Worm (Caenorhabditis elegans) whole organism, young adult: ENCODE data around the gene F52E4.5.
A peak's percentile ranks its signal among the peaks of the same experiment; 100 is the strongest.

Source experiments
- B0035.1 ChIP-seq: sonication (generic microtip); optimal IDR thresholded peaks from 2 replicates; lab custom pipeline; 2016; ENCODE audit warnings: missing genetic modification characterization, mild to moderate bottlenecking, missing compliant biosample characterization, missing genotype, missing genetic modification reagents
- B0336.3 ChIP-seq: fragments of 200-800 bp; sonication (Bioruptor generic); IDR thresholded peaks from 2 replicates; pipeline ENCODE4 v1.3.6; 2022; ENCODE audit warnings: missing genetic modification characterization, missing compliant biosample characterization
- C06A6.2 ChIP-seq: fragments of 200-800 bp; sonication (Bioruptor generic); conservative IDR thresholded peaks from 2 replicates; pipeline ENCODE4 v1.3.6; 2022; ENCODE audit warnings: missing genetic modification characterization, missing compliant biosample characterization
- F39B2.1 ChIP-seq: fragments of 200-800 bp; sonication (Bioruptor generic); IDR thresholded peaks from 2 replicates; pipeline ENCODE4 v1.3.6; 2022; ENCODE audit warnings: missing genetic modification reagents, missing genetic modification characterization, missing compliant biosample characterization
- F49E8.2 ChIP-seq: sonication (generic microtip); optimal IDR thresholded peaks from 3 replicates; lab custom pipeline; 2017; ENCODE audit warnings: missing genetic modification characterization, mild to moderate bottlenecking, missing compliant biosample characterization, antibody characterized with exemption, moderate library complexity; ENCODE audit not compliant: insufficient read depth
- K11D2.4 ChIP-seq: fragments of 200-800 bp; sonication (Bioruptor generic); IDR thresholded peaks from 2 replicates; pipeline ENCODE4 v1.3.6; 2022; ENCODE audit warnings: missing genetic modification reagents, missing genetic modification characterization, missing compliant biosample characterization
- Y53G8AR.9 ChIP-seq: fragments of 200-800 bp; sonication (Bioruptor generic); conservative IDR thresholded peaks from 2 replicates; pipeline ENCODE4 v1.3.6; 2022; ENCODE audit warnings: missing genetic modification reagents, missing genetic modification characterization, missing compliant biosample characterization
- Y56A3A.18 ChIP-seq: fragments of 200-800 bp; sonication (Bioruptor generic); IDR thresholded peaks from 2 replicates; pipeline ENCODE4 v1.3.6; 2022; ENCODE audit warnings: missing genetic modification reagents, missing genetic modification characterization, missing compliant biosample characterization
- ZK185.1 ChIP-seq: sonication (generic microtip); optimal IDR thresholded peaks from 2 replicates; lab custom pipeline; 2016; ENCODE audit warnings: mild to moderate bottlenecking, missing genetic modification characterization, missing compliant biosample characterization; ENCODE audit not compliant: poor library complexity, severe bottlenecking
- ama-1 ChIP-seq, 3 experiments: fragments of 150-350 bp in 1 of 3; sonication (generic microtip) in 2 of 3; optimal IDR thresholded peaks; 2 replicates each; lab custom pipeline; 2014 to 2018; ENCODE audit warnings: missing biosample characterization in 2 of 3, missing genetic modification characterization in 2 of 3, missing genetic modification reagents in 2 of 3
- aptf-3 ChIP-seq: fragments of 200-800 bp; sonication (Bioruptor generic); IDR thresholded peaks from 2 replicates; pipeline ENCODE4 v1.3.6; 2022; ENCODE audit warnings: missing genetic modification characterization, missing compliant biosample characterization
- bed-2 ChIP-seq: fragments of 200-800 bp; sonication (Bioruptor generic); IDR thresholded peaks from 2 replicates; pipeline ENCODE4 v1.3.6; 2022; ENCODE audit warnings: missing genetic modification reagents, missing genetic modification characterization, missing compliant biosample characterization
- cebp-1 ChIP-seq, 2 experiments: fragments of 200-800 bp in 1 of 2; sonication (Bioruptor generic) in 1 of 2; sonication (generic microtip) in 1 of 2; IDR thresholded peaks in 1 of 2; optimal IDR thresholded peaks in 1 of 2; 2 replicates each; pipeline versions ENCODE4 v1.3.6 to Lab custom; 2017 to 2022; ENCODE audit warnings: missing compliant biosample characterization in 2 of 2, missing genetic modification characterization in 2 of 2, mild to moderate bottlenecking in 1 of 2, missing genetic modification reagents in 1 of 2, moderate library complexity in 1 of 2
- cebp-2 ChIP-seq: fragments of 200-800 bp; sonication (Bioruptor generic); IDR thresholded peaks from 2 replicates; pipeline ENCODE4 v1.3.6; 2022; ENCODE audit warnings: missing genetic modification characterization, missing compliant biosample characterization
- ceh-100 ChIP-seq: fragments of 200-800 bp; sonication (Bioruptor generic); IDR thresholded peaks from 2 replicates; pipeline ENCODE4 v1.3.6; 2022; ENCODE audit warnings: missing genetic modification reagents, missing genetic modification characterization, missing compliant biosample characterization
- efl-1 ChIP-seq: fragments of 150-350 bp; optimal IDR thresholded peaks from 2 replicates; lab custom pipeline; 2014; ENCODE audit warnings: missing biosample characterization, missing genetic modification reagents, missing genetic modification characterization
- ets-4 ChIP-seq: fragments of 200-800 bp; sonication (Bioruptor generic); optimal IDR thresholded peaks from 2 replicates; lab custom pipeline; 2018; ENCODE audit warnings: mild to moderate bottlenecking, missing genetic modification characterization, missing compliant biosample characterization
- gei-17 ChIP-seq: fragments of 200-800 bp; sonication (Bioruptor generic); optimal IDR thresholded peaks from 2 replicates; lab custom pipeline; 2018; ENCODE audit warnings: mild to moderate bottlenecking, missing genetic modification characterization, missing compliant biosample characterization
- hmg-1.2 ChIP-seq: fragments of 200-800 bp; sonication (Bioruptor generic); IDR thresholded peaks from 2 replicates; pipeline ENCODE4 v1.3.6; 2022; ENCODE audit warnings: missing genetic modification reagents, missing genetic modification characterization, missing compliant biosample characterization
- hmg-20 ChIP-seq: fragments of 200-800 bp; sonication (Bioruptor generic); IDR thresholded peaks from 2 replicates; pipeline ENCODE4 v1.3.6; 2022; ENCODE audit warnings: missing genetic modification reagents, missing genetic modification characterization, missing compliant biosample characterization
- hsf-1 ChIP-seq: fragments of 200-800 bp; sonication (Bioruptor generic); IDR thresholded peaks from 2 replicates; pipeline ENCODE4 v1.3.6; 2022; ENCODE audit warnings: missing genetic modification reagents, missing genetic modification characterization, missing compliant biosample characterization
- lin-35 ChIP-seq, 3 experiments: fragments of 150-350 bp in 2 of 3; sonication (generic microtip) in 1 of 3; optimal IDR thresholded peaks; 2 replicates each; lab custom pipeline; 2014 to 2018; ENCODE audit warnings: missing biosample characterization in 3 of 3, missing genetic modification characterization in 3 of 3, missing genetic modification reagents in 3 of 3
- lin-40 ChIP-seq: sonication (generic microtip); optimal IDR thresholded peaks from 2 replicates; lab custom pipeline; 2016; ENCODE audit warnings: missing genetic modification characterization, mild to moderate bottlenecking, missing compliant biosample characterization, missing genotype, missing genetic modification reagents
- lir-1 ChIP-seq: fragments of 200-800 bp; sonication (Bioruptor generic); conservative IDR thresholded peaks from 2 replicates; pipeline ENCODE4 v1.3.6; 2022; ENCODE audit warnings: missing genetic modification reagents, missing genetic modification characterization, missing compliant biosample characterization
- madf-3 ChIP-seq: fragments of 200-800 bp; sonication (Bioruptor generic); IDR thresholded peaks from 2 replicates; pipeline ENCODE4 v1.3.6; 2022; ENCODE audit warnings: missing genetic modification reagents, missing genetic modification characterization, missing compliant biosample characterization
- madf-6 ChIP-seq: fragments of 200-800 bp; sonication (Bioruptor generic); IDR thresholded peaks from 2 replicates; pipeline ENCODE4 v1.3.6; 2022; ENCODE audit warnings: missing genetic modification reagents, missing genetic modification characterization, missing compliant biosample characterization
- mcd-1 ChIP-seq: fragments of 200-800 bp; sonication (Bioruptor generic); IDR thresholded peaks from 2 replicates; pipeline ENCODE4 v1.3.6; 2022; ENCODE audit warnings: missing genetic modification reagents, missing genetic modification characterization, missing compliant biosample characterization
- nfya-2 ChIP-seq: fragments of 200-800 bp; sonication (Bioruptor generic); IDR thresholded peaks from 2 replicates; pipeline ENCODE4 v1.3.6; 2022; ENCODE audit warnings: missing genetic modification reagents, missing genetic modification characterization, missing compliant biosample characterization
- nfyb-1 ChIP-seq: fragments of 200-800 bp; sonication (Bioruptor generic); IDR thresholded peaks from 2 replicates; pipeline ENCODE4 v1.3.6; 2022; ENCODE audit warnings: missing genetic modification reagents, missing genetic modification characterization, missing compliant biosample characterization
- nhr-120 ChIP-seq: fragments of 200-800 bp; sonication (Bioruptor generic); IDR thresholded peaks from 2 replicates; pipeline ENCODE4 v1.3.6; 2022; ENCODE audit warnings: missing genetic modification characterization, missing compliant biosample characterization
- nhr-80 ChIP-seq: sonication (generic microtip); optimal IDR thresholded peaks from 2 replicates; lab custom pipeline; 2016; ENCODE audit warnings: missing genetic modification characterization, missing compliant biosample characterization
- pbrm-1 ChIP-seq: fragments of 200-800 bp; sonication (Bioruptor generic); IDR thresholded peaks from 2 replicates; pipeline ENCODE4 v1.3.6; 2022; ENCODE audit warnings: missing genetic modification reagents, missing genetic modification characterization, missing compliant biosample characterization
- rec-8 ChIP-seq, 2 experiments: sonication (generic microtip); optimal IDR thresholded peaks; 2 replicates each; lab custom pipeline; 2016; ENCODE audit warnings: mild to moderate bottlenecking in 2 of 2, missing genetic modification characterization in 2 of 2, missing genetic modification reagents in 2 of 2, missing genotype in 2 of 2, missing biosample characterization in 1 of 2, missing compliant biosample characterization in 1 of 2, moderate library complexity in 1 of 2
- repo-1 ChIP-seq: sonication (generic microtip); optimal IDR thresholded peaks from 2 replicates; lab custom pipeline; 2017; ENCODE audit warnings: mild to moderate bottlenecking, missing genetic modification characterization, missing compliant biosample characterization
- snpc-1.3 ChIP-seq: sonication (generic microtip); optimal IDR thresholded peaks from 2 replicates; lab custom pipeline; 2017; ENCODE audit warnings: missing genetic modification characterization, mild to moderate bottlenecking, missing compliant biosample characterization, antibody characterized with exemption, moderate library complexity, missing genotype, missing genetic modification reagents; ENCODE audit not compliant: insufficient read depth
- snpc-4 ChIP-seq, 5 experiments: fragments of 150-350 bp in 1 of 5; sonication (generic microtip) in 4 of 5; optimal IDR thresholded peaks; 2 replicates each; lab custom pipeline; 2014 to 2018; ENCODE audit warnings: missing genetic modification characterization in 5 of 5, missing biosample characterization in 3 of 5, antibody characterized with exemption in 2 of 5, mild to moderate bottlenecking in 2 of 5, missing compliant biosample characterization in 2 of 5, missing genotype in 2 of 5, moderate library complexity in 2 of 5, missing genetic modification reagents in 1 of 5
- tbp1 ChIP-seq: fragments of 200-800 bp; sonication (Bioruptor generic); optimal IDR thresholded peaks from 2 replicates; lab custom pipeline; 2018; ENCODE audit warnings: mild to moderate bottlenecking, missing genetic modification characterization, missing compliant biosample characterization

Gene F52E4.5

DNA sequence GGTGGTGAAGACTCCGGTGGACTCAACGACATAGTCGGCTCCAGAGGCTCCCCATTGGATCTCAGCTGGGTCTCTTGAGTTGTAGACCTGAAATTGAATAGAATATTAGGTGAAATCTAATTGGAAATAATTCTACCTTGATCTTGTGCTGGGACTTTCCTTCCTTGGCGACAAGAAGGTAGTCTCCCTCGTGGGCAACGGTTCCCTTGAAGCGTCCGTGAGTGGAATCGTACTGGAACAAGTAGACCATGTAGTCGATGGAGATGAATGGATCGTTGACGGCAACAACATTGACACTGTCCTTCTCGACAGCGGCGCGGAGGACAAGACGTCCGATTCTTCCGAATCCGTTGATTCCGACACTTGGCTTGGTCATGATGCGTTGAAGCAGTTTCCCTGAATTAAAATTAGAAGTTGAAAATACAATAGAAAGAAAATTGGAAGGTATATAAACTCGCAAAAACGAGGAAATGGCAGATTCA, 25.8 kb upstream of the F52E4.5 start, which contains the start of gene gpd-3 (continued):
- TF ChIP-seq hmg-1.2 (GFP tag; lab: Robert Waterston, UW) (no peak; the same call in 1 of the 2 replicates), F39B2.1 (GFP tag; lab: Robert Waterston, UW) (no peak), rec-8 (tag; optimal IDR thresholded peaks at IDR 0.05; lab: Kevin White, UChicago) (no peak), B0035.1 (tag; lab: Kevin White, UChicago) (peak; percentile 51), K11D2.4 (GFP tag; lab: Robert Waterston, UW) (0 out of 2 replicates have a peak, but pooled peaks have one; percentile 49), mcd-1 (GFP tag; lab: Robert Waterston, UW) (0 out of 2 replicates have a peak, but pooled peaks have one; percentile 9), lir-1 (GFP tag; lab: Robert Waterston, UW) (no peak), ama-1 (optimal IDR thresholded peaks at IDR 0.05; lab: Kevin White, UChicago) (peak; percentile 71), ama-1 (GFP tag; optimal IDR thresholded peaks at IDR 0.05; lab: Kevin White, UChicago) (no peak), F49E8.2 (tag; lab: Kevin White, UChicago) (no peak), C06A6.2 (GFP tag; lab: Robert Waterston, UW) (no peak), tbp1 (peak; percentile 28), hsf-1 (GFP tag; lab: Robert Waterston, UW) (no peak), ceh-100 (GFP tag; lab: Robert Waterston, UW) (no peak), snpc-4 (GFP tag; optimal IDR thresholded peaks at IDR 0.05; lab: Kevin White, UChicago) (no peak), snpc-4 (tag; optimal IDR thresholded peaks at IDR 0.05; lab: Kevin White, UChicago) (no peak), madf-3 (GFP tag; lab: Robert Waterston, UW) (0 out of 2 replicates have a peak, but pooled peaks have one; percentile 13), efl-1 (GFP tag; lab: Kevin White, UChicago) (no peak)

DNA sequence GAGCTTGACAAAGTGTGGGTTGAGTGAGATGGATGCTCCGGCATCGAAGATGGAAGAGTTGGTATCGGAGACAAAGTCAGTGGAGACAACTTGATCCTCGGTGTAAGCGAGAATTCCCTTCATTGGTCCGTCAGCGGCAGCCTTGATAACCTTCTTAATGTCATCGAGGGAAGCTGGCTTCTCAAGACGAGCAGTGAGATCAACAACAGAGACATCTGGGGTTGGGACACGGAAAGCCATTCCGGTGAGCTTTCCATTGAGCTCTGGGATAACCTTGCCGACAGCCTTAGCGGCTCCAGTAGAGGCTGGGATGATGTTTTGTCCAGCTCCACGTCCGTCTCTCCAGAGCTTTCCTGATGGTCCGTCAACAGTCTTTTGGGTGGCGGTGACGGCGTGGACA, 25.1 kb upstream of the F52E4.5 start:
- TF ChIP-seq C06A6.2 (GFP tag; lab: Robert Waterston, UW) (0 out of 2 replicates have a peak, but pooled peaks have one; percentile 20), hmg-20 (GFP tag; lab: Robert Waterston, UW) (0 out of 2 replicates have a peak, but pooled peaks have one; percentile 9), madf-3 (GFP tag; lab: Robert Waterston, UW) (0 out of 2 replicates have a peak, but pooled peaks have one; percentile 53), pbrm-1 (GFP tag; lab: Robert Waterston, UW) (peak; percentile 16; the same call in 1 of the 2 replicates), aptf-3 (GFP tag; lab: Robert Waterston, UW) (0 out of 2 replicates have a peak, but pooled peaks have one; percentile 64), madf-6 (GFP tag; lab: Robert Waterston, UW) (peak; percentile 27; the same call in 1 of the 2 replicates), Y53G8AR.9 (0 out of 2 replicates have a peak, but pooled peaks have one; percentile 64), nhr-120 (GFP tag; lab: Robert Waterston, UW) (0 out of 2 replicates have a peak, but pooled peaks have one; percentile 65), cebp-2 (GFP tag; lab: Robert Waterston, UW) (0 out of 2 replicates have a peak, but pooled peaks have one; percentile 27), hsf-1 (GFP tag; lab: Robert Waterston, UW) (0 out of 2 replicates have a peak, but pooled peaks have one; percentile 9), mcd-1 (GFP tag; lab: Robert Waterston, UW) (peak; percentile 45)

DNA sequence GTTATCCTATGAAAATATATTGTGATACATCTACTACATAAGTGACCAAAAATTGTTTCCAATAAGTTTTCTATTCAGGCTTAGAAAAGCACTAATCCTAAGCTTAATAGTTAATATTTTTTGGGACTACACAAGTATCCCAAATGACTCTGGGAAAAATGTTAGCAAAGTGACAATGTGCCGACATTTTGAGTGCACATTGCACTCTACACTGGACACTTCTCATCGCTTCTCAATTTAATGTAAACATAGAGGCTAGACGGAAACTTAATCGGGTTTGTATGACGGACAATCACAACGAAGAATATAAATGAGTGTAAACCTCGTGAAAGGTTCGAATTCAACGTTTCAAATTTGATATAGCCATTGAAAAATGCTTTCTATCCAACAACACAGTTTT, 24.5 kb upstream of the F52E4.5 start:
- TF ChIP-seq ama-1 (optimal IDR thresholded peaks at IDR 0.05; lab: Kevin White, UChicago) (peak; percentile 95), ama-1 (GFP tag; optimal IDR thresholded peaks at IDR 0.05; lab: Kevin White, UChicago) (peak in 1 of 2 experiments; percentile 36), ets-4 (no peak), K11D2.4 (GFP tag; lab: Robert Waterston, UW) (peak; percentile 64; the same call in 1 of the 2 replicates), bed-2 (GFP tag; lab: Robert Waterston, UW) (no peak), nhr-80 (tag; lab: Kevin White, UChicago) (peak; percentile 0), cebp-1 (GFP tag; IDR thresholded peaks at IDR 0.05; lab: Robert Waterston, UW) (no peak), cebp-1 (tag; optimal IDR thresholded peaks at IDR 0.05; lab: Kevin White, UChicago) (peak; percentile 26), lin-40 (tag; lab: Kevin White, UChicago) (peak; percentile 55), gei-17 (GFP tag; lab: Kevin White, UChicago) (peak; percentile 43), snpc-1.3 (peak; percentile 2), snpc-4 (GFP tag; optimal IDR thresholded peaks at IDR 0.05; lab: Kevin White, UChicago) (no peak), snpc-4 (tag; optimal IDR thresholded peaks at IDR 0.05; lab: Kevin White, UChicago) (peak in 1 of 4 experiments; percentile 37), ZK185.1 (peak; percentile 64), mcd-1 (GFP tag; lab: Robert Waterston, UW) (no peak; the same call in 1 of the 2 replicates), nfyb-1 (GFP tag; lab: Robert Waterston, UW) (no peak; the same call in 1 of the 2 replicates), B0035.1 (tag; lab: Kevin White, UChicago) (peak; percentile 25), repo-1 (tag; lab: Kevin White, UChicago) (peak; percentile 80), B0336.3 (GFP tag; lab: Robert Waterston, UW) (no peak; the same call in 1 of the 2 replicates), C06A6.2 (GFP tag; lab: Robert Waterston, UW) (peak; percentile 54), Y53G8AR.9 (peak; percentile 49; the same call in 1 of the 2 replicates), madf-3 (GFP tag; lab: Robert Waterston, UW) (peak; percentile 69; the same call in 1 of the 2 replicates), nfya-2 (GFP tag; lab: Robert Waterston, UW) (no peak), Y56A3A.18 (0 out of 2 replicates have a peak, but pooled peaks have one; percentile 9), lin-35 (GFP tag; optimal IDR thresholded peaks at IDR 0.05; lab: Kevin White, UChicago) (peak in 1 of 3 experiments; percentile 83)
